Worm (Caenorhabditis elegans): ENCODE data around the gene C10E2.5.

C10E2.5 gene

DNA sequence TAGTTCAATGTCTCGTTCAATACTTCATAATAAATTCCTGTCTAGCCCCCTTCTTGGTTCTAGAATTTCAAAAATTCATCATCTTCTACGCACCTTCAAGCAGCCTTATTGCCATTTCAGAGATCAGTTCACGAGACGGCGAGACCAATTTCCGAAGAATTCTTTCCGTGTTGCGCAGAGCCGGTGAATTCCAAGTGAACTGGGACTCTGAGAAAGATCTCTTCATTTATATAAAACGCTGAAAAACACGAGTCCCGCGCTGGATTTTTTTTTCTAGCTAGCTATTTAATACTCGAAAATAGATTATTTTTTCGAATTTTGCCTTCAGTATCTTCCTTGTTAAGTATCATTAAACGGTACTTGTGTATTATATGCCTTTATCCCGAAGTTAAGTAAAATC is 23.2 kb downstream of the C10E2.5 start:
- TF ChIP-seq rnt-1 (tag; optimal IDR thresholded peaks at IDR 0.05) (no peak), alr-1 (tag; optimal IDR thresholded peaks at IDR 0.05; ENCODE audit: borderline replicate concordance) (no peak), irx-1 (tag; optimal IDR thresholded peaks at IDR 0.05) (no peak), lin-15B (tag; optimal IDR thresholded peaks at IDR 0.05) (no peak), fkh-8 (tag; optimal IDR thresholded peaks at IDR 0.05) (peak; percentile 80), nhr-47 (tag; optimal IDR thresholded peaks at IDR 0.05) (peak; percentile 10), lin-14 (GFP tag; optimal IDR thresholded peaks at IDR 0.05) (peak; percentile 34), ztf-4 (tag; optimal IDR thresholded peaks at IDR 0.05) (no peak), unc-98 (GFP tag; IDR thresholded peaks at IDR 0.05) (no peak), vab-15 (tag; optimal IDR thresholded peaks at IDR 0.05) (no peak), zag-1 (tag; optimal IDR thresholded peaks at IDR 0.05) (no peak), elt-2 (tag; optimal IDR thresholded peaks at IDR 0.05) (no peak), sox-4 (tag; optimal IDR thresholded peaks at IDR 0.05) (no peak), hpl-2 (GFP tag; optimal IDR thresholded peaks at IDR 0.05) (no peak), mef-2 (tag; optimal IDR thresholded peaks at IDR 0.05) (no peak), F16B12.6 (tag; optimal IDR thresholded peaks at IDR 0.05) (no peak), efl-1 (optimal IDR thresholded peaks at IDR 0.05) (no peak), efl-1 (GFP tag; optimal IDR thresholded peaks at IDR 0.05 in 1 of 2) (peak in 1 of 2 experiments; percentile 17), nhr-71 (tag; optimal IDR thresholded peaks at IDR 0.05) (peak; percentile 57), nhr-237 (tag; optimal IDR thresholded peaks at IDR 0.05) (no peak), pag-3 (tag; optimal IDR thresholded peaks at IDR 0.05; ENCODE audit: borderline replicate concordance, insufficient read depth) (no peak), nhr-11 (tag; optimal IDR thresholded peaks at IDR 0.05) (no peak), unc-130 (tag; optimal IDR thresholded peaks at IDR 0.05) (no peak), elt-3 (tag; optimal IDR thresholded peaks at IDR 0.05) (no peak), sptf-1 (tag; optimal IDR thresholded peaks at IDR 0.05) (no peak), nhr-20 (tag; optimal IDR thresholded peaks at IDR 0.05) (no peak)

ce11 chrX:16729259-16729658 is 25.1 kb downstream of the C10E2.5 start, which contains the start of gene hda-4:
hda-4 (plus strand) TSS chrX:16729559.
- TF ChIP-seq nhr-11 (tag; optimal IDR thresholded peaks at IDR 0.05) (no peak), skn-1 (tag; optimal IDR thresholded peaks at IDR 0.05) (no peak)

- TF ChIP-seq swsn-7 (tag; optimal IDR thresholded peaks at IDR 0.05), result peak; percentile 93
- TF ChIP-seq egl-27 (tag; optimal IDR thresholded peaks at IDR 0.05), result peak; percentile 86 to 91
- TF ChIP-seq pqm-1 (tag; optimal IDR thresholded peaks at IDR 0.05), result no peak
- TF ChIP-seq xbp-1 (tag; optimal IDR thresholded peaks at IDR 0.05), result peak; percentile 83
- no peak for TF ChIP-seq ceh-90 (tag; optimal IDR thresholded peaks at IDR 0.05)
- TF ChIP-seq elt-3 (tag; optimal IDR thresholded peaks at IDR 0.05), result peak in 3 of 6 experiments; percentile 44 to 88 (median 46)
- TF ChIP-seq unc-30 (tag; optimal IDR thresholded peaks at IDR 0.05), result no peak
- TF ChIP-seq nhr-84 (tag; optimal IDR thresholded peaks at IDR 0.05), result no peak
- no peak for TF ChIP-seq zag-1 (tag; optimal IDR thresholded peaks at IDR 0.05)
- TF ChIP-seq nhr-11 (tag; optimal IDR thresholded peaks at IDR 0.05), result peak; percentile 67
- TF ChIP-seq fos-1 (tag; optimal IDR thresholded peaks at IDR 0.05), result peak; percentile 69
- peak; percentile 22 for TF ChIP-seq C04F5.9 (tag; optimal IDR thresholded peaks at IDR 0.05)
- TF ChIP-seq ama-1 (optimal IDR thresholded peaks at IDR 0.05), result no peak
- peak; percentile 76 for TF ChIP-seq snpc-4 (tag; optimal IDR thresholded peaks at IDR 0.05)
- no peak for TF ChIP-seq ceh-63 (GFP tag; optimal IDR thresholded peaks at IDR 0.05)
- no peak for TF ChIP-seq F16B12.6 (tag; optimal IDR thresholded peaks at IDR 0.05)
- TF ChIP-seq lsy-2 (tag; optimal IDR thresholded peaks at IDR 0.05), result peak; percentile 69 to 89
- peak; percentile 69 for TF ChIP-seq grh-1 (GFP tag; IDR thresholded peaks at IDR 0.05)
- no peak for TF ChIP-seq nhr-12 (tag; optimal IDR thresholded peaks at IDR 0.05)
- TF ChIP-seq ets-5 (GFP tag; IDR thresholded peaks at IDR 0.05), result no peak
- TF ChIP-seq rnt-1 (tag; optimal IDR thresholded peaks at IDR 0.05), result peak; percentile 88
- peak; percentile 62 to 83 for TF ChIP-seq lin-35 (GFP tag; optimal IDR thresholded peaks at IDR 0.05)
- TF ChIP-seq dpl-1 (GFP tag; optimal IDR thresholded peaks at IDR 0.05), result peak; percentile 29 to 47 (median 41)
- peak; percentile 88 for TF ChIP-seq jun-1 (tag; optimal IDR thresholded peaks at IDR 0.05)
- peak; percentile 86 for TF ChIP-seq blmp-1 (tag; optimal IDR thresholded peaks at IDR 0.05)
- peak; percentile 56 for TF ChIP-seq vab-15 (tag; optimal IDR thresholded peaks at IDR 0.05)
- no peak for TF ChIP-seq lin-39 (tag; optimal IDR thresholded peaks at IDR 0.05)
- TF ChIP-seq nhr-20 (tag; optimal IDR thresholded peaks at IDR 0.05), result peak; percentile 98
- TF ChIP-seq nhr-19 (GFP tag; conservative IDR thresholded peaks at IDR 0.05), result peak; percentile 89
- TF ChIP-seq nhr-90 (tag; optimal IDR thresholded peaks at IDR 0.05; ENCODE audit: poor library complexity), result peak; percentile 83
- TF ChIP-seq alr-1 (tag; optimal IDR thresholded peaks at IDR 0.05; ENCODE audit: borderline replicate concordance), result no peak
- TF ChIP-seq hpl-2 (GFP tag; optimal IDR thresholded peaks at IDR 0.05), result peak; percentile 64
These were observed 27.5 kb downstream of the C10E2.5 start for ce11 chrX:16726879-16727278.
